Worm (Caenorhabditis elegans): ENCODE measurements around the gene srh-281.

srh-281 gene

DNA sequence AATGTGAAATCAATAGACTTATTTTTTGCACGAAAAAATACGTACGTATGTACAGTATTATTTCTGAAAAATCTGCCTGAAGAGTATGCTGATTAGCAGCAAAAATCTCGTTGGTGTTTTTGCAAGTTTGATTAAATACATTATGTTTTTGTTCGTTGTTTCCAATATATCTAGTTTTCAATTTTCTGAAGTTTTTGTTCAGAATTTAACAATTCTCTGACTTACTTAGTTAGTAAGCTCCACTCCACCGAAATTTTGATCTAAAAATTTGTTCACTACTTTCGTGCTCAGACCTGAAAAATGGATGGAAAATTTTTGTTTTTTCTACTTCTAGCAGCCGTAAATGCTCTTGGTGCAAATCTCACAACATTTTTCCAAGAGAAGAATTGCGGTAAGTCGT lies 14.3 kb downstream of the srh-281 start, which contains the start of gene irld-26:
irld-26 (plus strand) TSS at position 301 of the 400 bp plus-strand sequence.
- no peak for TF ChIP-seq tbx-37 (GFP tag; conservative IDR thresholded peaks at IDR 0.05)
- TF ChIP-seq ceh-13 (GFP tag; optimal IDR thresholded peaks at IDR 0.05): no peak
- TF ChIP-seq hmg-4 (GFP tag; optimal IDR thresholded peaks at IDR 0.05): no peak
- no peak for TF ChIP-seq ceh-36 (tag; optimal IDR thresholded peaks at IDR 0.05)
- TF ChIP-seq ets-7 (tag; optimal IDR thresholded peaks at IDR 0.05): no peak
- no peak for TF ChIP-seq ama-1 (optimal IDR thresholded peaks at IDR 0.05)
- TF ChIP-seq scrt-1 (GFP tag; IDR thresholded peaks at IDR 0.05): no peak
- TF ChIP-seq tbx-11 (GFP tag; IDR thresholded peaks at IDR 0.05): no peak
- no peak for TF ChIP-seq hmbx-1 (tag; optimal IDR thresholded peaks at IDR 0.05)
- TF ChIP-seq hnd-1 (tag; optimal IDR thresholded peaks at IDR 0.05): no peak
- TF ChIP-seq aly-1 (tag; optimal IDR thresholded peaks at IDR 0.05): no peak
- no peak for TF ChIP-seq sea-1 (GFP tag; conservative IDR thresholded peaks at IDR 0.05)
- TF ChIP-seq F13C5.2 (tag; optimal IDR thresholded peaks at IDR 0.05): no peak
- TF ChIP-seq flt-1 (GFP tag; IDR thresholded peaks at IDR 0.05): no peak
- TF ChIP-seq tra-4 (tag; optimal IDR thresholded peaks at IDR 0.05): no peak
- no peak for TF ChIP-seq B0310.2 (tag; optimal IDR thresholded peaks at IDR 0.05)
- no peak for TF ChIP-seq pes-1 (GFP tag; IDR thresholded peaks at IDR 0.05)

DNA sequence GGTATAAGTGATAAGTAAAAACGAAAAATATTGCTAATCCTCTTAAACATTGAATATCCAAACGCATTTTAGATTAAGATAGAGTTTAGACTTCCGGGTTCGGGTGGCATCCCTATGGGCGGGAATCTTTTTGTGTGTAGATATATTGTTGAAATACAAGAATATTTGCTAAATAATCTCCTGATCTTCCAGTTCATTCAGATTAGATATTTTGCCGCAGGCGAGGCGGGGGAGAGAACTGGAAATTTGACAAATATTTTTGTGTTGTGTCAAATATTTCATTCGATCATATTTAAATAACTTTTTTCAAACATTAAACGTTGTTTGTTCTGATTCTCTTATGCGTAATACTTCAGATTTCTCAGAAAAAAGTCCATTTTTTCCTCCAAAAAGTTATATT lies 19.3 kb downstream of the srh-281 start, which contains the start of gene oac-15:
oac-15 (minus strand) TSS at position 101 of the 400 bp plus-strand sequence.
- TF ChIP-seq ceh-36 (tag; optimal IDR thresholded peaks at IDR 0.05): no peak
- TF ChIP-seq hnd-1 (tag; optimal IDR thresholded peaks at IDR 0.05): no peak
- TF ChIP-seq pes-1 (GFP tag; IDR thresholded peaks at IDR 0.05): no peak
- no peak for TF ChIP-seq ets-7 (tag; optimal IDR thresholded peaks at IDR 0.05)
- no peak for TF ChIP-seq hmg-4 (GFP tag; optimal IDR thresholded peaks at IDR 0.05)
- TF ChIP-seq tbx-11 (GFP tag; IDR thresholded peaks at IDR 0.05): no peak
- no peak for TF ChIP-seq B0310.2 (tag; optimal IDR thresholded peaks at IDR 0.05)
- TF ChIP-seq scrt-1 (GFP tag; IDR thresholded peaks at IDR 0.05): no peak
- no peak for TF ChIP-seq hmbx-1 (tag; optimal IDR thresholded peaks at IDR 0.05)
- no peak for TF ChIP-seq tbx-37 (GFP tag; conservative IDR thresholded peaks at IDR 0.05)
- TF ChIP-seq flt-1 (GFP tag; IDR thresholded peaks at IDR 0.05): no peak
- no peak for TF ChIP-seq aly-1 (tag; optimal IDR thresholded peaks at IDR 0.05)
- no peak for TF ChIP-seq ceh-13 (GFP tag; optimal IDR thresholded peaks at IDR 0.05)
- TF ChIP-seq tra-4 (tag; optimal IDR thresholded peaks at IDR 0.05): no peak
- TF ChIP-seq sea-1 (GFP tag; conservative IDR thresholded peaks at IDR 0.05): no peak
- TF ChIP-seq F13C5.2 (tag; optimal IDR thresholded peaks at IDR 0.05): no peak
- no peak for TF ChIP-seq ama-1 (optimal IDR thresholded peaks at IDR 0.05)

DNA sequence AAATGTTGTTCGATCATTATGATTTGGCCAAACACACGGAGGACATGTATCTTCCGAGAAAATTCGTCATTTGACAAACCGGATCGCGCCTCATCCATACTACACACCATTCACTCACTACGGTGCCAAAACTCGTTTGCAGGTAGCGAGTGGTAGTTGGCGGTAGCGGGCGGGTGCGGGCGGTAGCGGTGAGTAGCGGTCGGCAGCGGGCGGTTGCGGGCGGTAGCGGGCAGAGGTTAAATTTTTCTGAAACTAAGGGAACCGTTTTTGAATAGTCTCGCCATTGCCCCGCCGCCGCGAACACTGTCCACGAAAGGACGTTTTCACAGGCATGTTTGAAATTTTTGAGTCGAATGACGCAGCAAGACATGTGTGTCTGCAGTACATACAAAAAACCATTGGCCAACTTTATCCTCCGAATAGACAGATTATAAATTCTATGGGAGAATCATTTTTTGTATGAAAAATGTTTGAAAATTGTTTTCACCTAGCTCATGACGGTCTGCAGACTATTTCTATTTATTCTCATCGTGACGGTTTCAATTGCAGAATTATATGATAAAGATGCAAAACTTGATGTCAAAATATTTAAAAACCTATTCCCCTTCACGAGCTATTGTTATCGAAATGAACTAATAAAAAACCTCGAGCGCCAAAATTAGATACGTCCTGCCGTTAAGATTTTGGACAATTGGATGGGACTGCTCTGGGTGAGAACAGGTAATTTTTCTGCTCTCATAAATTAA lies 19.8 kb downstream of the srh-281 start, which contains the start of gene F11A5.16:
F11A5.16 (plus strand) TSS at position 696 of the 746 bp plus-strand sequence.
- TF ChIP-seq hnd-1 (tag; optimal IDR thresholded peaks at IDR 0.05) (no peak), ets-7 (tag; optimal IDR thresholded peaks at IDR 0.05) (no peak), hmbx-1 (tag; optimal IDR thresholded peaks at IDR 0.05) (no peak), B0310.2 (tag; optimal IDR thresholded peaks at IDR 0.05) (no peak), tbx-11 (GFP tag; IDR thresholded peaks at IDR 0.05) (no peak), flt-1 (GFP tag; IDR thresholded peaks at IDR 0.05) (no peak)

DNA sequence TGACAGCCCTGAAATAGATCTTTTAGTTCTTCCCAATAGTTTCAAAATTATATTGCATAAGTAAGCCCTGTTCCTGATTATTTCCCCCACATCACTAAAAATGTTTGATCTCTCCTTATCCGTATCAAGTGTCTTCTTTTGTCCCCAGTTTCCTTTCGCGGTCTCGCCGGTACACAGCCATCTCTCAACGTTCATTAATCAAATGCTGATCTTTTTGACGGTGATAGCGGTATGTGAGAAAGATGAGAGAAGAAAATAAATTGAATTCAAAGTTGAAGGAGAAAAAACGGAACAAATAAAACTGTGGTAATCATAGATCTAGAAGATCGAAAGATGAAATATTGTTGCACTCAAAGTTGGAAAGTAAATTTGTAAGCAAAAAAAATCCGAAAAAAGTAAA lies 21.1 kb downstream of the srh-281 start:
- TF ChIP-seq ama-1 (optimal IDR thresholded peaks at IDR 0.05) (no peak), hmbx-1 (tag; optimal IDR thresholded peaks at IDR 0.05) (no peak), hmg-4 (GFP tag; optimal IDR thresholded peaks at IDR 0.05) (no peak), flt-1 (GFP tag; IDR thresholded peaks at IDR 0.05) (no peak), ets-7 (tag; optimal IDR thresholded peaks at IDR 0.05) (no peak), sea-1 (GFP tag; conservative IDR thresholded peaks at IDR 0.05) (no peak), tbx-11 (GFP tag; IDR thresholded peaks at IDR 0.05) (no peak), tra-4 (tag; optimal IDR thresholded peaks at IDR 0.05) (no peak), tbx-37 (GFP tag; conservative IDR thresholded peaks at IDR 0.05) (no peak)

DNA sequence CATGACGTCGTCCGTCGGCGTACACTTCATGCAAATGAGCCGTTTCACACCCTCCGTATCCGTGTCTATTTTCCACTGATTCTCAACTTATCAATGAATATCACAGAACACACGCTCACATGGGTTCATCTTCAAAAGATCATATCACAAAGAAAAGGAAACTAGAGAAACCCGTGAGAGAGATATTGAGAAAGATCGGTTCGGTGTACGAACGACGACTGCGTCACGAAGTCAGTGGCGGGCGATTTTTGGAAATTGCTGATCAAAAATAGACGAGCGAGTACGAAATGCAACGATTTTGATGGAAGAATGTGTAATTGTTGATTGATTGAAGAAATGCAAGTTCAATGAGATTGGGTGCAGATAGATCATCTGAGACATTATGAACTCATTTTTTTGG lies 22.7 kb downstream of the srh-281 start:
- TF ChIP-seq flt-1 (GFP tag; IDR thresholded peaks at IDR 0.05): no peak
- no peak for TF ChIP-seq pes-1 (GFP tag; IDR thresholded peaks at IDR 0.05)
- TF ChIP-seq sea-1 (GFP tag; conservative IDR thresholded peaks at IDR 0.05): no peak
- TF ChIP-seq ceh-36 (tag; optimal IDR thresholded peaks at IDR 0.05): no peak
- no peak for TF ChIP-seq tbx-11 (GFP tag; IDR thresholded peaks at IDR 0.05)
- no peak for TF ChIP-seq scrt-1 (GFP tag; IDR thresholded peaks at IDR 0.05)
- no peak for TF ChIP-seq F13C5.2 (tag; optimal IDR thresholded peaks at IDR 0.05)
- TF ChIP-seq tra-4 (tag; optimal IDR thresholded peaks at IDR 0.05): no peak
- no peak for TF ChIP-seq ama-1 (optimal IDR thresholded peaks at IDR 0.05)
- TF ChIP-seq tbx-37 (GFP tag; conservative IDR thresholded peaks at IDR 0.05): no peak
- no peak for TF ChIP-seq hnd-1 (tag; optimal IDR thresholded peaks at IDR 0.05)
- TF ChIP-seq ets-7 (tag; optimal IDR thresholded peaks at IDR 0.05): no peak
- TF ChIP-seq B0310.2 (tag; optimal IDR thresholded peaks at IDR 0.05): no peak
- no peak for TF ChIP-seq aly-1 (tag; optimal IDR thresholded peaks at IDR 0.05)
- TF ChIP-seq hmg-4 (GFP tag; optimal IDR thresholded peaks at IDR 0.05): no peak
- TF ChIP-seq hmbx-1 (tag; optimal IDR thresholded peaks at IDR 0.05): no peak
- no peak for TF ChIP-seq ceh-13 (GFP tag; optimal IDR thresholded peaks at IDR 0.05)

DNA sequence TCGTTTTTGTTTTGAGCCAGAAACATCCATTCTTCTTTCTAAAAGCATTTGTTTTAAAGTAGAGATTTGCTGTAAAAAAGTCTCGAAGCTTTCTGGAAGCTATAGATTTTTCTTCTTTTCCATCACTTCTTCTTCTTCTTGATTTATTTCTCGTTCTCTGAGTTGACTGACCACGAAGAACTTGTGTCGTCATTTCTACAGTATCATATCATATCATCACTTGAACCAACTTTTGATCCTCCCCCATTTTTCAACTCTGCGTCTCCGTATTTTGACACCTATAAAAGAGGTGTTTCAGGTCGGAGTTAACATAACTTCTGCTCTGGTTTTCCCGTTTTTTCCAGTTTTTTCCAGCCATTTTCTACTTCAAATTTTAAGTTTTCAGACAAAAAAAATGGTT lies 23.9 kb downstream of the srh-281 start, which contains the start of gene F11A5.9:
F11A5.9 (plus strand) TSS at position 386 of the 400 bp plus-strand sequence.
- TF ChIP-seq flt-1 (GFP tag; IDR thresholded peaks at IDR 0.05): no peak
- TF ChIP-seq ama-1 (optimal IDR thresholded peaks at IDR 0.05): no peak
- TF ChIP-seq B0310.2 (tag; optimal IDR thresholded peaks at IDR 0.05): no peak
- TF ChIP-seq tbx-37 (GFP tag; conservative IDR thresholded peaks at IDR 0.05): no peak
- TF ChIP-seq sea-1 (GFP tag; conservative IDR thresholded peaks at IDR 0.05): no peak
- TF ChIP-seq tra-4 (tag; optimal IDR thresholded peaks at IDR 0.05): no peak
- TF ChIP-seq hmg-4 (GFP tag; optimal IDR thresholded peaks at IDR 0.05): no peak
- no peak for TF ChIP-seq F13C5.2 (tag; optimal IDR thresholded peaks at IDR 0.05)
- TF ChIP-seq pes-1 (GFP tag; IDR thresholded peaks at IDR 0.05): no peak
- TF ChIP-seq scrt-1 (GFP tag; IDR thresholded peaks at IDR 0.05): no peak
- no peak for TF ChIP-seq hnd-1 (tag; optimal IDR thresholded peaks at IDR 0.05)
- no peak for TF ChIP-seq ets-7 (tag; optimal IDR thresholded peaks at IDR 0.05)
- TF ChIP-seq ceh-36 (tag; optimal IDR thresholded peaks at IDR 0.05): no peak
- no peak for TF ChIP-seq ceh-13 (GFP tag; optimal IDR thresholded peaks at IDR 0.05)
- TF ChIP-seq hmbx-1 (tag; optimal IDR thresholded peaks at IDR 0.05): no peak
- TF ChIP-seq aly-1 (tag; optimal IDR thresholded peaks at IDR 0.05): no peak
- no peak for TF ChIP-seq tbx-11 (GFP tag; IDR thresholded peaks at IDR 0.05)

Data from whole organism, early embryonic.